Worm (Caenorhabditis elegans) whole organism, L2 larva: Measurements from ENCODE around the gene str-211.

Experiments used
- ZK546.5 ChIP-seq: sonication (generic microtip); optimal IDR thresholded peaks from 2 replicates; lab custom pipeline; 2017; ENCODE audit warnings: missing biosample characterization, missing genetic modification characterization
- blmp-1 ChIP-seq: sonication (generic microtip); optimal IDR thresholded peaks from 2 replicates; lab custom pipeline; 2017; ENCODE audit warnings: missing genetic modification characterization, mild to moderate bottlenecking, missing compliant biosample characterization, antibody characterized with exemption, moderate library complexity; ENCODE audit not compliant: insufficient read depth
- mbf-1 ChIP-seq: sonication (generic microtip); optimal IDR thresholded peaks from 2 replicates; lab custom pipeline; 2017; ENCODE audit warnings: missing biosample characterization, missing genetic modification characterization
- nhr-12 ChIP-seq: fragments of 150-350 bp; optimal IDR thresholded peaks from 2 replicates; lab custom pipeline; 2014; ENCODE audit warnings: missing biosample characterization, missing genetic modification characterization
- snpc-4 ChIP-seq: fragments of 150-350 bp; optimal IDR thresholded peaks from 2 replicates; lab custom pipeline; 2014; ENCODE audit warnings: missing biosample characterization, missing genetic modification characterization
- unc-55 ChIP-seq: fragments of 150-350 bp; sonication (generic microtip); optimal IDR thresholded peaks from 3 replicates; lab custom pipeline; 2014; ENCODE audit warnings: missing biosample characterization, missing genetic modification reagents, missing genetic modification characterization
- unc-62 ChIP-seq: fragments of 150-350 bp; optimal IDR thresholded peaks from 2 replicates; lab custom pipeline; 2014; ENCODE audit warnings: missing biosample characterization, missing genetic modification reagents, missing genetic modification characterization

- TF ChIP-seq blmp-1 (tag; lab: Kevin White, UChicago) (no peak), nhr-12 (tag; lab: Kevin White, UChicago) (no peak), unc-55 (GFP tag; lab: Kevin White, UChicago) (no peak), mbf-1 (tag; lab: Kevin White, UChicago) (no peak), ZK546.5 (tag; lab: Kevin White, UChicago) (no peak), snpc-4 (tag; lab: Kevin White, UChicago) (no peak), unc-62 (no peak)
Observed at ce11 chrV:4972943-4973342, 28.8 kb upstream of the str-211 start, which contains the start of gene srsx-9.
